Fruit fly (Drosophila melanogaster) whole organism, embryonic: Measurements from ENCODE around the gene Eip93F.

Experiments
- Antp ChIP-seq: fragments of 200-800 bp; sonication (Bioruptor generic); optimal IDR thresholded peaks from 3 replicates; lab custom pipeline; 2016; ENCODE audit warnings: missing biosample characterization, missing genetic modification characterization
- Bdp1 ChIP-seq: fragments of 200-800 bp; sonication (Bioruptor generic); optimal IDR thresholded peaks from 3 replicates; lab custom pipeline; 2016; ENCODE audit warnings: missing biosample characterization, missing genetic modification characterization
- Bgb ChIP-seq: fragments of 200-800 bp; sonication (Bioruptor generic); IDR thresholded peaks from 2 replicates; pipeline ENCODE4 v1.3.6; 2022; ENCODE audit warnings: missing biosample characterization, missing genetic modification characterization; ENCODE audit not compliant: partially characterized antibody
- CG10366 ChIP-seq: fragments of 200-800 bp; sonication (Bioruptor generic); IDR thresholded peaks from 2 replicates; pipeline ENCODE4 v1.3.6; 2022; ENCODE audit warnings: missing biosample characterization, missing genetic modification characterization
- CG12155 ChIP-seq: fragments of 200-800 bp; sonication (Bioruptor generic); optimal IDR thresholded peaks from 3 replicates; lab custom pipeline; 2016; ENCODE audit warnings: missing biosample characterization, missing genetic modification characterization
- CG12391 ChIP-seq: fragments of 200-800 bp; sonication (Bioruptor generic); optimal IDR thresholded peaks from 3 replicates; lab custom pipeline; 2018; ENCODE audit warnings: missing biosample characterization, mild to moderate bottlenecking, missing genetic modification characterization, moderate library complexity
- CG13287 ChIP-seq: fragments of 200-800 bp; sonication (Bioruptor generic); IDR thresholded peaks from 2 replicates; pipeline ENCODE4 v1.3.6; 2022; ENCODE audit warnings: missing biosample characterization, missing genetic modification characterization; ENCODE audit not compliant: partially characterized antibody
- CG14860 ChIP-seq: fragments of 200-800 bp; sonication (Bioruptor generic); IDR thresholded peaks from 3 replicates; pipeline ENCODE4 v1.3.6; 2022; ENCODE audit warnings: missing biosample characterization, missing genetic modification characterization; ENCODE audit not compliant: partially characterized antibody
- CG15073 ChIP-seq: fragments of 200-800 bp; sonication (Bioruptor generic); optimal IDR thresholded peaks from 2 replicates; lab custom pipeline; 2016; ENCODE audit warnings: missing biosample characterization, missing genetic modification characterization
- CG1529 ChIP-seq: fragments of 200-800 bp; sonication (Bioruptor generic); optimal IDR thresholded peaks from 3 replicates; lab custom pipeline; 2018; ENCODE audit warnings: missing biosample characterization, missing genetic modification characterization
- CG15514 ChIP-seq: fragments of 200-800 bp; sonication (Bioruptor generic); optimal IDR thresholded peaks from 3 replicates; lab custom pipeline; 2017; ENCODE audit warnings: missing biosample characterization, missing genetic modification characterization, mild to moderate bottlenecking, moderate library complexity, missing genetic modification reagents
- CG17829 ChIP-seq: fragments of 200-800 bp; optimal IDR thresholded peaks from 2 replicates; lab custom pipeline; 2019; ENCODE audit warnings: missing biosample characterization, mild to moderate bottlenecking, missing genetic modification characterization, moderate library complexity
- CG30020 ChIP-seq: fragments of 200-800 bp; optimal IDR thresholded peaks from 2 replicates; lab custom pipeline; 2019; ENCODE audit warnings: missing biosample characterization, mild to moderate bottlenecking, missing genetic modification characterization, moderate library complexity
- CG33213 ChIP-seq: fragments of 200-800 bp; sonication (Bioruptor generic); optimal IDR thresholded peaks from 3 replicates; lab custom pipeline; 2016; ENCODE audit warnings: missing biosample characterization, missing genetic modification characterization
- CG34422 ChIP-seq: fragments of 200-800 bp; sonication (Bioruptor generic); IDR thresholded peaks from 3 replicates; pipeline ENCODE4 v1.3.6; 2022; ENCODE audit warnings: missing biosample characterization, missing genetic modification characterization
- CG4328 ChIP-seq: fragments of 200-800 bp; sonication (Bioruptor generic); optimal IDR thresholded peaks from 3 replicates; lab custom pipeline; 2017; ENCODE audit warnings: missing biosample characterization, missing genetic modification reagents, missing genetic modification characterization
- CG6254 ChIP-seq: fragments of 200-800 bp; sonication (Bioruptor generic); optimal IDR thresholded peaks from 3 replicates; lab custom pipeline; 2017; ENCODE audit warnings: mild to moderate bottlenecking, missing biosample characterization, missing genetic modification reagents, missing genetic modification characterization
- CG6791 ChIP-seq: fragments of 200-800 bp; sonication (Bioruptor generic); IDR thresholded peaks from 3 replicates; pipeline ENCODE4 v1.3.6; 2022; ENCODE audit warnings: missing biosample characterization, missing genetic modification characterization; ENCODE audit not compliant: partially characterized antibody
- CG7745 ChIP-seq: fragments of 200-800 bp; sonication (Bioruptor generic); optimal IDR thresholded peaks from 2 replicates; lab custom pipeline; 2018; ENCODE audit warnings: missing biosample characterization, mild to moderate bottlenecking, missing genetic modification characterization, moderate library complexity
- CG8924 ChIP-seq: fragments of 200-800 bp; optimal IDR thresholded peaks from 3 replicates; lab custom pipeline; 2019; ENCODE audit warnings: missing biosample characterization, mild to moderate bottlenecking, missing genetic modification characterization, moderate library complexity
- CG9797 ChIP-seq: fragments of 200-800 bp; sonication (Bioruptor generic); optimal IDR thresholded peaks from 3 replicates; lab custom pipeline; 2018; ENCODE audit warnings: missing biosample characterization, mild to moderate bottlenecking, missing genetic modification characterization
- CTCF ChIP-seq: fragments of 200-800 bp; sonication (Bioruptor generic); optimal IDR thresholded peaks from 2 replicates; lab custom pipeline; 2017; ENCODE audit warnings: missing biosample characterization, mild to moderate bottlenecking, missing genetic modification characterization, moderate library complexity
- Fer3 ChIP-seq: fragments of 200-800 bp; sonication (Bioruptor generic); optimal IDR thresholded peaks from 2 replicates; lab custom pipeline; 2018; ENCODE audit warnings: missing biosample characterization, mild to moderate bottlenecking, missing genetic modification characterization, moderate library complexity
- HLHmδ ChIP-seq: fragments of 200-800 bp; sonication (Bioruptor generic); optimal IDR thresholded peaks from 2 replicates; lab custom pipeline; 2018; ENCODE audit warnings: missing biosample characterization, mild to moderate bottlenecking, missing genetic modification characterization, moderate library complexity
- HmgD ChIP-seq: fragments of 200-800 bp; sonication (Bioruptor generic); optimal IDR thresholded peaks from 3 replicates; lab custom pipeline; 2016; ENCODE audit warnings: missing biosample characterization, missing genetic modification characterization
- MBD-R2 ChIP-seq: fragments of 200-800 bp; sonication (Bioruptor generic); IDR thresholded peaks from 2 replicates; pipeline ENCODE4 v1.3.6; 2022; ENCODE audit warnings: missing biosample characterization, missing genetic modification characterization
- MTF-1 ChIP-seq: fragments of 200-800 bp; sonication (Bioruptor generic); optimal IDR thresholded peaks from 2 replicates; lab custom pipeline; 2018; ENCODE audit warnings: missing biosample characterization, mild to moderate bottlenecking, missing genetic modification characterization, borderline replicate concordance
- Meics ChIP-seq: fragments of 200-800 bp; sonication (Bioruptor generic); optimal IDR thresholded peaks from 2 replicates; lab custom pipeline; 2017; ENCODE audit warnings: missing biosample characterization, mild to moderate bottlenecking, missing genetic modification characterization
- Oli ChIP-seq: fragments of 200-800 bp; sonication (Bioruptor generic); optimal IDR thresholded peaks from 2 replicates; lab custom pipeline; 2018; ENCODE audit warnings: missing biosample characterization, mild to moderate bottlenecking, missing genetic modification characterization, moderate library complexity
- Spps ChIP-seq: fragments of 200-800 bp; sonication (Bioruptor generic); optimal IDR thresholded peaks from 2 replicates; lab custom pipeline; 2018; ENCODE audit warnings: missing biosample characterization, mild to moderate bottlenecking, missing genetic modification characterization
- Sry-δ ChIP-seq: fragments of 200-800 bp; sonication (Bioruptor generic); optimal IDR thresholded peaks from 2 replicates; lab custom pipeline; 2016; ENCODE audit warnings: missing biosample characterization, missing genetic modification characterization
- Usf ChIP-seq: fragments of 200-800 bp; sonication (Bioruptor generic); optimal IDR thresholded peaks from 2 replicates; lab custom pipeline; 2017; ENCODE audit warnings: missing genotype, missing biosample characterization, missing genetic modification characterization
- btn ChIP-seq: fragments of 200-800 bp; sonication (Bioruptor generic); optimal IDR thresholded peaks from 2 replicates; lab custom pipeline; 2016; ENCODE audit warnings: missing biosample characterization, missing genetic modification characterization
- chn ChIP-seq: fragments of 200-800 bp; sonication (Bioruptor generic); optimal IDR thresholded peaks from 2 replicates; lab custom pipeline; 2016; ENCODE audit warnings: missing biosample characterization, missing genetic modification characterization
- dm ChIP-seq: fragments of 200-800 bp; sonication (Bioruptor generic); optimal IDR thresholded peaks from 3 replicates; lab custom pipeline; 2016; ENCODE audit warnings: missing biosample characterization, missing genetic modification characterization
- fd102C ChIP-seq: fragments of 200-800 bp; sonication (Bioruptor generic); optimal IDR thresholded peaks from 2 replicates; lab custom pipeline; 2018; ENCODE audit warnings: missing biosample characterization, mild to moderate bottlenecking, missing genetic modification characterization, moderate library complexity
- gro ChIP-seq: fragments of 200-800 bp; sonication (Bioruptor generic); optimal IDR thresholded peaks from 2 replicates; lab custom pipeline; 2016; ENCODE audit warnings: missing biosample characterization, missing genetic modification characterization
- jing ChIP-seq: fragments of 200-800 bp; sonication (Bioruptor generic); optimal IDR thresholded peaks from 2 replicates; lab custom pipeline; 2018; ENCODE audit warnings: missing biosample characterization, mild to moderate bottlenecking, missing genetic modification characterization
- kay ChIP-seq: fragments of 200-800 bp; sonication (Bioruptor generic); optimal IDR thresholded peaks from 2 replicates; lab custom pipeline; 2016; ENCODE audit warnings: missing biosample characterization, missing genetic modification characterization
- lbe ChIP-seq: fragments of 200-800 bp; sonication (Bioruptor generic); optimal IDR thresholded peaks from 2 replicates; lab custom pipeline; 2016; ENCODE audit warnings: missing biosample characterization, mild to moderate bottlenecking, missing genetic modification characterization
- mld ChIP-seq: fragments of 200-800 bp; sonication (Bioruptor generic); IDR thresholded peaks from 3 replicates; pipeline ENCODE4 v1.3.6; 2022; ENCODE audit warnings: missing biosample characterization, missing genetic modification characterization; ENCODE audit not compliant: partially characterized antibody
- repo ChIP-seq: fragments of 200-800 bp; sonication (Bioruptor generic); optimal IDR thresholded peaks from 2 replicates; lab custom pipeline; 2016; ENCODE audit warnings: missing biosample characterization, missing genetic modification characterization
- scrt ChIP-seq: fragments of 200-800 bp; sonication (Bioruptor generic); optimal IDR thresholded peaks from 2 replicates; lab custom pipeline; 2018; ENCODE audit warnings: missing biosample characterization, mild to moderate bottlenecking, missing genetic modification characterization, moderate library complexity
- sim ChIP-seq: fragments of 200-800 bp; sonication (Bioruptor generic); IDR thresholded peaks from 2 replicates; pipeline ENCODE4 v1.3.6; 2022; ENCODE audit warnings: missing biosample characterization, missing genetic modification characterization
- slbo ChIP-seq: fragments of 200-800 bp; sonication (Bioruptor generic); IDR thresholded peaks from 2 replicates; pipeline ENCODE4 v1.3.6; 2022; ENCODE audit warnings: missing biosample characterization, missing genetic modification characterization
- tin ChIP-seq: fragments of 200-800 bp; sonication (Bioruptor generic); optimal IDR thresholded peaks from 3 replicates; lab custom pipeline; 2016; ENCODE audit warnings: missing biosample characterization, missing genetic modification characterization
- trh ChIP-seq: fragments of 200-800 bp; sonication (Bioruptor generic); optimal IDR thresholded peaks from 2 replicates; lab custom pipeline; 2016; ENCODE audit warnings: missing biosample characterization, missing genetic modification characterization
- unpg ChIP-seq: fragments of 200-800 bp; sonication (Bioruptor generic); optimal IDR thresholded peaks from 3 replicates; lab custom pipeline; 2018; ENCODE audit warnings: missing biosample characterization, mild to moderate bottlenecking, missing genetic modification characterization, moderate library complexity
- vnd ChIP-seq: fragments of 200-800 bp; sonication (Bioruptor generic); IDR thresholded peaks from 3 replicates; pipeline ENCODE4 v1.3.6; 2022; ENCODE audit warnings: missing biosample characterization, missing genetic modification characterization; ENCODE audit not compliant: partially characterized antibody
- wdn ChIP-seq: fragments of 200-800 bp; sonication (Bioruptor generic); IDR thresholded peaks from 2 replicates; pipeline ENCODE4 v1.3.6; 2022; ENCODE audit warnings: missing biosample characterization, missing genetic modification characterization

The Eip93F gene

dm6 chr3R:22034160-22034742 lies 85.3 kb downstream of the Eip93F start, which contains the start of the genes CG45099, CG6015, pit and Fadd (continued):
- TF ChIP-seq CG14860 (GFP tag; lab: Robert Waterston, UW): peak; percentile 65; the same call in 2 of the 3 replicates
- TF ChIP-seq CTCF (GFP tag; lab: Kevin White, UChicago): no peak
- TF ChIP-seq Fer3: no peak
- no peak for TF ChIP-seq Meics
- TF ChIP-seq CG4328: no peak
- TF ChIP-seq CG7745 (tag; lab: Kevin White, UChicago): no peak
- TF ChIP-seq tin (GFP tag; lab: Kevin White, UChicago): no peak
- TF ChIP-seq CG6254 (GFP tag; lab: Kevin White, UChicago): no peak
- TF ChIP-seq CG12155 (GFP tag; lab: Kevin White, UChicago): no peak
- peak; percentile 66 for TF ChIP-seq MBD-R2 (GFP tag; lab: Robert Waterston, UW)
- TF ChIP-seq CG9797 (GFP tag; lab: Kevin White, UChicago): peak; percentile 83
- TF ChIP-seq CG30020 (tag; lab: Kevin White, UChicago): peak; percentile 50
- no peak for TF ChIP-seq jing (GFP tag; lab: Kevin White, UChicago)
- TF ChIP-seq trh: no peak
- TF ChIP-seq CG6791: peak; percentile 56; the same call in 2 of the 3 replicates
- TF ChIP-seq repo (GFP tag; lab: Kevin White, UChicago): no peak
- TF ChIP-seq Usf: no peak
- peak; percentile 37 for TF ChIP-seq CG17829 (tag; lab: Kevin White, UChicago)
- no peak for TF ChIP-seq Spps (tag; lab: Kevin White, UChicago)
- no peak for TF ChIP-seq fd102C (GFP tag; lab: Kevin White, UChicago)
- no peak for TF ChIP-seq btn (GFP tag; lab: Kevin White, UChicago)
- peak; percentile 60 for TF ChIP-seq Bgb (GFP tag; lab: Robert Waterston, UW)
- TF ChIP-seq CG33213: no peak
- no peak for TF ChIP-seq CG34422 (GFP tag; lab: Robert Waterston, UW)
- no peak for TF ChIP-seq HLHmδ (GFP tag; lab: Kevin White, UChicago)
- peak; percentile 77 for TF ChIP-seq CG13287
- TF ChIP-seq CG15514 (GFP tag; lab: Kevin White, UChicago): peak; percentile 9
- no peak for TF ChIP-seq unpg (GFP tag; lab: Kevin White, UChicago)
- peak; percentile 36 for TF ChIP-seq CG8924
- 0 out of 2 replicates have a peak, but pooled peaks have one; percentile 4 for TF ChIP-seq slbo (GFP tag; lab: Robert Waterston, UW)
- TF ChIP-seq scrt (GFP tag; lab: Kevin White, UChicago): no peak
- peak; percentile 82 for TF ChIP-seq Sry-δ (GFP tag; lab: Kevin White, UChicago)
- no peak for TF ChIP-seq MTF-1 (GFP tag; lab: Kevin White, UChicago)
- peak; percentile 51; the same call in 1 of the 3 replicates for TF ChIP-seq vnd (GFP tag; lab: Robert Waterston, UW)
- TF ChIP-seq HmgD (GFP tag; lab: Kevin White, UChicago): no peak
- no peak for TF ChIP-seq Antp (GFP tag; lab: Kevin White, UChicago)
- no peak for TF ChIP-seq gro
- TF ChIP-seq kay (GFP tag; lab: Kevin White, UChicago): peak; percentile 53
- TF ChIP-seq Oli (tag; lab: Kevin White, UChicago): no peak
- TF ChIP-seq dm (GFP tag; lab: Kevin White, UChicago): peak; percentile 40
- no peak for TF ChIP-seq lbe (GFP tag; lab: Kevin White, UChicago)
- TF ChIP-seq CG12391: peak; percentile 35
- no peak for TF ChIP-seq sim
- TF ChIP-seq chn: no peak
- TF ChIP-seq CG1529: no peak
- no peak for TF ChIP-seq wdn (GFP tag; lab: Robert Waterston, UW)
- TF ChIP-seq mld: no peak
- TF ChIP-seq CG15073: no peak
- no peak for TF ChIP-seq CG10366 (GFP tag; lab: Robert Waterston, UW)
- no peak for TF ChIP-seq Bdp1
